Worm (Caenorhabditis elegans) whole organism, L1 larva: ENCODE data around the gene T22G5.3.
"Not testable (repeated sequence)": the region's sequence is repeated elsewhere in the genome, so short reads cannot be mapped to it uniquely, and the experiment has no call there.

ENCODE experiments used
- hpl-2 ChIP-seq: fragments of 150-350 bp; optimal IDR thresholded peaks from 2 replicates; lab custom pipeline; 2014; ENCODE audit warnings: missing biosample characterization, missing genetic modification reagents, missing genetic modification characterization
- lin-13 ChIP-seq: fragments of 150-350 bp; optimal IDR thresholded peaks from 2 replicates; lab custom pipeline; 2014; ENCODE audit warnings: missing biosample characterization, missing genetic modification reagents, missing genetic modification characterization
- nhr-11 ChIP-seq: fragments of 150-350 bp; optimal IDR thresholded peaks from 2 replicates; lab custom pipeline; 2014; ENCODE audit warnings: missing biosample characterization, missing genetic modification characterization
- snpc-4 ChIP-seq: fragments of 150-350 bp; optimal IDR thresholded peaks from 2 replicates; lab custom pipeline; 2014; ENCODE audit warnings: missing biosample characterization, missing genetic modification characterization

DNA sequence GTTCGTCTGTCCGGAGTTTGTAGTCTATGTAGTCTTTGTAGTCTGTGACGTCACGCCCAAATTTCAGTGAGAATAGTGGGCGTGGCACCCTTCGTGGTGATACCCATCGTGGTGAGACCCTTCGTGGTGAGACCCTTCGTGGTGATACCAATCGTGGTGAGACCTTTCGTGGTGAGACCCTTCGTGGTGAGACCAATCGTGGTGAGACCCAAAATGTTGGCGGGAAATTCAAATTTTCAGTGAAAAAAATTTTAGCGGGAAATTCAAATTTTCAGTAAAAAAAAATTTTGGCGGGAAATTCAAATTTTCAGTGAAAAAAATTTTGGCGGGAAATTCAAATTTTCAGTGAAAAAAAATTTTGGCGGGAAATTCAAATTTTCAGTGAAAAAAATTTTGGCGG is 1.5 kb downstream of the T22G5.3 start:
- not testable (repeated sequence) for TF ChIP-seq nhr-11 (tag; lab: Kevin White, UChicago); snpc-4; hpl-2; lin-13
